Worm (Caenorhabditis elegans) whole organism, L4 larva: Measurements from ENCODE around the gene eef-1G.

Experiments
- arid-1 ChIP-seq: fragments of 200-800 bp; sonication (Bioruptor generic); conservative IDR thresholded peaks from 2 replicates; pipeline ENCODE4 v1.3.6; 2022; ENCODE audit warnings: missing genetic modification reagents, missing genetic modification characterization, missing compliant biosample characterization
- unc-39 ChIP-seq: sonication (generic microtip); optimal IDR thresholded peaks from 2 replicates; lab custom pipeline; 2017; ENCODE audit warnings: missing biosample characterization, missing genetic modification characterization

- TF ChIP-seq unc-39 (tag; lab: Kevin White, UChicago): no peak
- TF ChIP-seq arid-1: no peak
Observed at ce11 chrV:11011807-11012206, 46.3 kb downstream of the eef-1G start.
